Worm (Caenorhabditis elegans) whole organism, L3 larva: ENCODE results near the gene ZK813.4.

ENCODE experiments used
- ceh-16 ChIP-seq: sonication (generic microtip); optimal IDR thresholded peaks from 2 replicates; lab custom pipeline; 2017; ENCODE audit warnings: missing biosample characterization, missing genetic modification characterization
- ceh-82 ChIP-seq: fragments of 150-350 bp; optimal IDR thresholded peaks from 2 replicates; lab custom pipeline; 2014; ENCODE audit warnings: missing biosample characterization, missing genetic modification characterization
- egl-5 ChIP-seq: fragments of 150-350 bp; optimal IDR thresholded peaks from 2 replicates; lab custom pipeline; 2017; ENCODE audit warnings: missing biosample characterization, missing genetic modification reagents, missing genetic modification characterization, inconsistent platforms
- elt-2 ChIP-seq: sonication (generic microtip); optimal IDR thresholded peaks from 2 replicates; lab custom pipeline; 2016; ENCODE audit warnings: missing genetic modification reagents, mild to moderate bottlenecking, missing genetic modification characterization, missing compliant biosample characterization
- fos-1 ChIP-seq: fragments of 150-350 bp; optimal IDR thresholded peaks from 2 replicates; lab custom pipeline; 2014; ENCODE audit warnings: missing biosample characterization, missing genetic modification characterization
- jun-1 ChIP-seq: fragments of 150-350 bp; optimal IDR thresholded peaks from 2 replicates; lab custom pipeline; 2014; ENCODE audit warnings: missing biosample characterization, missing genetic modification reagents, missing genetic modification characterization
- nfya-1 ChIP-seq: sonication (generic microtip); optimal IDR thresholded peaks from 2 replicates; lab custom pipeline; 2017; ENCODE audit warnings: missing genetic modification characterization, mild to moderate bottlenecking, missing compliant biosample characterization, antibody characterized with exemption, moderate library complexity; ENCODE audit not compliant: insufficient read depth
- nhr-25 ChIP-seq: sonication (generic microtip); optimal IDR thresholded peaks from 2 replicates; lab custom pipeline; 2017; ENCODE audit warnings: missing biosample characterization, missing genetic modification characterization
- pha-4 ChIP-seq: fragments of 150-350 bp; optimal IDR thresholded peaks from 2 replicates; lab custom pipeline; 2014; ENCODE audit warnings: missing biosample characterization, missing genetic modification reagents, missing genetic modification characterization
- skn-1 ChIP-seq: fragments of 150-350 bp; optimal IDR thresholded peaks from 2 replicates; lab custom pipeline; 2014; ENCODE audit warnings: missing biosample characterization, missing genetic modification characterization
- snpc-4 ChIP-seq: fragments of 150-350 bp; optimal IDR thresholded peaks from 2 replicates; lab custom pipeline; 2014; ENCODE audit warnings: missing biosample characterization, missing genetic modification characterization
- unc-39 ChIP-seq: sonication (generic microtip); optimal IDR thresholded peaks from 4 replicates; lab custom pipeline; 2017; ENCODE audit warnings: missing biosample characterization, missing genetic modification characterization

DNA sequence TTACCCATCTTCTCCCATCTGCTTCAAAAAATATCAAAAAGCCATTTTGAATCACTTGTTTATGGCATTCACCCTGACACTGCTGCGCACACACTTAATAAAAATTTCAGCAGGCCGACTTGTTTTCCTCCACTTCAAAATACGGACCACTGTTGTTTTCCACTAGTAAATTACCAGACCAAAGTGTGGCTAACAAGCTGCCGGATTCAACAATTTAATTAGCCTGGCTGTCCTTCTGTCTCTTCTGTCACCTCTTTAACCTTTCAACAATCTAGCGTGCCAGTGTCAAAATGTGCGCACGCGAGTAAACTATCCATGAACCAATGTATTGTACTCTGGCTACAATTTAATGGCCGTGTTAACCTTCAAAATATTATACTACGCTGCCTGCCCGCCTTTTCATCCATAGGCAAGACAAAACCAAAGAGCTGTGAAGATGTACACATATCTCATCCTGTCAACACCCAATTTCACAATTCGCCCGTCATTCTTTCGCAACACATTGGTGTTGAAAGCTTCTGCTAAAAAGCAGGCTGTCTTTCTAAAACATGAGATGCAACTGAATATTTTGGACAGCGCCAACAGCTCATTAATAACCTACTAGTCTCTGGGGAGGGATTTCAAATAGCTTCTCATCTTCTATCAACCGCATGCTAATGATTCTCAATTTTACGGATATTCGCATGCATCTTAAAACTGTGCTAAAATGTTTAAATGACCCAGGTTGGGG is 34.6 kb upstream of the ZK813.4 start:
- TF ChIP-seq unc-39 (tag; lab: Kevin White, UChicago) (no peak), ceh-82 (no peak), nfya-1 (tag; lab: Kevin White, UChicago) (no peak), elt-2 (tag; lab: Kevin White, UChicago) (no peak), egl-5 (no peak), jun-1 (tag; lab: Kevin White, UChicago) (no peak), ceh-16 (tag; lab: Kevin White, UChicago) (no peak), nhr-25 (tag; lab: Kevin White, UChicago) (no peak), skn-1 (tag; lab: Kevin White, UChicago) (no peak), fos-1 (tag; lab: Kevin White, UChicago) (no peak), pha-4 (tag; lab: Kevin White, UChicago) (no peak), snpc-4 (tag; lab: Kevin White, UChicago) (no peak)
